Fruit fly (Drosophila melanogaster) whole organism: Measurements from ENCODE around the gene corolla.

Experiments used
- CG8478 ChIP-seq: fragments of >200 bp; optimal IDR thresholded peaks from 2 replicates; lab custom pipeline; 2018; ENCODE audit warnings: inconsistent platforms
- Dll ChIP-seq: fragments of >200 bp; optimal IDR thresholded peaks from 2 replicates; lab custom pipeline; 2017
- psq ChIP-seq: fragments of >200 bp; optimal IDR thresholded peaks from 2 replicates; lab custom pipeline; 2017
- usp ChIP-seq: fragments of >200 bp; optimal IDR thresholded peaks from 2 replicates; lab custom pipeline; 2017; ENCODE audit warnings: missing biosample characterization, missing genetic modification characterization, mixed read lengths

- TF ChIP-seq psq (lab: Kevin White, UChicago) (no peak), CG8478 (no peak), Dll (no peak), usp (GFP tag; lab: Kevin White, UChicago) (no peak)
Measured at dm6 chrX:17657716-17658115, 25.9 kb upstream of the corolla start.
